Worm (Caenorhabditis elegans): ENCODE measurements around the gene tag-120.

tag-120 gene

ce11 chrV:9679166-9679565 is 30.4 kb downstream of the tag-120 start, which contains the start of gene ZK287.9:
Gene ZK287.9, plus strand, starts transcription at chrV:9679357.
- TF ChIP-seq unc-62 (GFP tag; optimal IDR thresholded peaks at IDR 0.05) (peak; percentile 34), let-607 (tag; optimal IDR thresholded peaks at IDR 0.05) (peak; percentile 73 to 93), nhr-80 (tag; optimal IDR thresholded peaks at IDR 0.05) (peak; percentile 80), ZK185.1 (tag; optimal IDR thresholded peaks at IDR 0.05; ENCODE audit: poor library complexity, severe bottlenecking) (no peak)

ce11 chrV:9677977-9678376 is 31.6 kb downstream of the tag-120 start, which contains the start of gene cthd-1:
Gene cthd-1, plus strand, starts transcription at chrV:9678277.
- TF ChIP-seq F23B12.7 (tag; optimal IDR thresholded peaks at IDR 0.05; ENCODE audit: insufficient read depth): no peak
- TF ChIP-seq nhr-80 (tag; optimal IDR thresholded peaks at IDR 0.05): peak; percentile 6

DNA sequence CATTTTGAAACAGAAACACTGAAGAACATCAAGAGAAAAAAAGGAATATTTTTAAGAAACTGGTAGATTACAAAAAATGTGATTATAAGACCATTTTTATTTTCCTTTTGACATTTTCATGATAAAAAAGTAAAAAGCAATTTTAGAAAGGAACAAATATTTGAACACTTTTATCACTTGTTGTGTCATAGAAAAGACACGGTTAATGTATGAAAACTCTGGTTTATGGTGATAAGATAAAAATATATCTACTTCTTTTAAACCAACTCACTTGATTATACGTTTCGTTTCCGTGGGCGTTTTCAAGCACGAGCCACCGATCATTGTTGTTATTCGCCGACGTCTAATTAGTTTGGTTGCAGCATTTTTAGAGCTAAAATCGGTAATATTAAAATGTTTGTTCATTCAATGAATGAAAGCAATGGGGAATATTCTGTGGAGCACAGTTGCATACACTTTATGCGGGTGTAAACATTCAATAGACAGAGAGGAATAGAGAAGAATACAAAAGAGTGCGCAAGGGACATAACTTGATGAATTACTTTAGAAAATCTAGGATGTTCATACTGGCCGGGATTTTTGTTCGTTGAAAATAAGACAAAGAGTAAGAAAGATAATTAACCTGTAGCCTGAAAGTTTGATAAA is 36.3 kb downstream of the tag-120 start, which contains the start of gene sulp-8:
TSS of gene sulp-8 (minus strand) at position 469 of the 645 bp plus-strand sequence.
- TF ChIP-seq aptf-2 (GFP tag; conservative IDR thresholded peaks at IDR 0.05): no peak
- no peak for TF ChIP-seq aptf-3 (GFP tag; IDR thresholded peaks at IDR 0.05)
- no peak for TF ChIP-seq F55B11.4 (tag; optimal IDR thresholded peaks at IDR 0.05; ENCODE audit: borderline replicate concordance, insufficient read depth)
- no peak for TF ChIP-seq F57A8.1 (GFP tag; optimal IDR thresholded peaks at IDR 0.05)
- no peak for TF ChIP-seq Y79H2A.3 (GFP tag; conservative IDR thresholded peaks at IDR 0.05)
- TF ChIP-seq somi-1 (GFP tag; optimal IDR thresholded peaks at IDR 0.05): no peak
- no peak for TF ChIP-seq ztf-6 (GFP tag; IDR thresholded peaks at IDR 0.05)
- TF ChIP-seq ceh-79 (tag; optimal IDR thresholded peaks at IDR 0.05): no peak
- no peak for TF ChIP-seq ceh-91 (GFP tag; IDR thresholded peaks at IDR 0.05)
- TF ChIP-seq B0019.2 (GFP tag; conservative IDR thresholded peaks at IDR 0.05): no peak
- no peak for TF ChIP-seq lsy-27 (tag; optimal IDR thresholded peaks at IDR 0.05; ENCODE audit: borderline replicate concordance, insufficient read depth)
- no peak for TF ChIP-seq sptf-2 (GFP tag; optimal IDR thresholded peaks at IDR 0.05)
- no peak for TF ChIP-seq sea-2 (GFP tag; IDR thresholded peaks at IDR 0.05)
- TF ChIP-seq dpff-1 (tag; optimal IDR thresholded peaks at IDR 0.05): no peak

ce11 chrV:9672495-9672894 is 37.1 kb downstream of the tag-120 start:
- peak; percentile 3 for TF ChIP-seq nhr-80 (tag; optimal IDR thresholded peaks at IDR 0.05)
- TF ChIP-seq egl-18 (GFP tag; IDR thresholded peaks at IDR 0.05): no peak
- TF ChIP-seq dpff-1 (tag; optimal IDR thresholded peaks at IDR 0.05): no peak
- no peak for TF ChIP-seq hmg-20 (GFP tag; IDR thresholded peaks at IDR 0.05)

DNA sequence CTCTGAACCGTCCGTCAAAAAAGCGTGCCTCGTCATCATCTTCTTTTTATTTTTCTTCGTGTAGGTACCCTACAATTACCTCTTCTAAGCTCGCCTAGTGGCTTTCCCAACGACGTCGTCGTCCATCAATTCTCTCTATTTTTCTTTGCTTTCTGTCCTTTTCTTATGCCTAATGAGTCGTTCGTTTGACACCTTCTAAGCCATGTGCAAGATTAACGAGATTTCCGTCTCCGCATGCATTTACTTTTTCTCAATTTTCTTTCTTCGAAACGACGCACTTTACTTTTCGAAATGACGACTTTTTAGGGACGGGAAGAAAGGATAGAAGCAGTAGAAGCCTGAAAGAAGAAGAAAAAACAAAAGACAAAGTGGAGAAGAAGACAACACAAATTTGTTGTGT is 43.2 kb downstream of the tag-120 start, which contains the start of gene ZK287.1:
TSS of gene ZK287.1 (plus strand) at position 301 of the 400 bp plus-strand sequence.
- TF ChIP-seq die-1 (tag; optimal IDR thresholded peaks at IDR 0.05): no peak
- TF ChIP-seq dpff-1 (tag; optimal IDR thresholded peaks at IDR 0.05): no peak
- no peak for TF ChIP-seq pbrm-1 (GFP tag; IDR thresholded peaks at IDR 0.05)
- TF ChIP-seq lin-35 (GFP tag; optimal IDR thresholded peaks at IDR 0.05): no peak
- TF ChIP-seq F55B11.4 (tag; optimal IDR thresholded peaks at IDR 0.05; ENCODE audit: borderline replicate concordance, insufficient read depth): no peak
- no peak for TF ChIP-seq dpl-1 (GFP tag; optimal IDR thresholded peaks at IDR 0.05)
- TF ChIP-seq Y79H2A.3 (GFP tag; conservative IDR thresholded peaks at IDR 0.05): no peak
- no peak for TF ChIP-seq lag-1 (GFP tag; IDR thresholded peaks at IDR 0.05)
- TF ChIP-seq F37B4.10 (GFP tag; IDR thresholded peaks at IDR 0.05): no peak
- no peak for TF ChIP-seq efl-1 (GFP tag; optimal IDR thresholded peaks at IDR 0.05)
- TF ChIP-seq atf-7 (tag; optimal IDR thresholded peaks at IDR 0.05): no peak
- TF ChIP-seq B0035.1 (tag; optimal IDR thresholded peaks at IDR 0.05): no peak
- TF ChIP-seq Y53F4B.3 (GFP tag; IDR thresholded peaks at IDR 0.05): no peak

Measured in whole organism, young adult.